Worm (Caenorhabditis elegans): ENCODE results near the gene Y32F6A.5.
A peak's percentile ranks its signal among the peaks of the same experiment; 100 is the strongest.

Y32F6A.5 gene

ce11 chrV:10457247-10457646 is 3.8 kb upstream of the Y32F6A.5 start, which contains the start of gene F22E12.1 (continued):
- no peak for TF ChIP-seq hlh-17 (GFP tag; optimal IDR thresholded peaks at IDR 0.05; ENCODE audit: borderline replicate concordance)

DNA sequence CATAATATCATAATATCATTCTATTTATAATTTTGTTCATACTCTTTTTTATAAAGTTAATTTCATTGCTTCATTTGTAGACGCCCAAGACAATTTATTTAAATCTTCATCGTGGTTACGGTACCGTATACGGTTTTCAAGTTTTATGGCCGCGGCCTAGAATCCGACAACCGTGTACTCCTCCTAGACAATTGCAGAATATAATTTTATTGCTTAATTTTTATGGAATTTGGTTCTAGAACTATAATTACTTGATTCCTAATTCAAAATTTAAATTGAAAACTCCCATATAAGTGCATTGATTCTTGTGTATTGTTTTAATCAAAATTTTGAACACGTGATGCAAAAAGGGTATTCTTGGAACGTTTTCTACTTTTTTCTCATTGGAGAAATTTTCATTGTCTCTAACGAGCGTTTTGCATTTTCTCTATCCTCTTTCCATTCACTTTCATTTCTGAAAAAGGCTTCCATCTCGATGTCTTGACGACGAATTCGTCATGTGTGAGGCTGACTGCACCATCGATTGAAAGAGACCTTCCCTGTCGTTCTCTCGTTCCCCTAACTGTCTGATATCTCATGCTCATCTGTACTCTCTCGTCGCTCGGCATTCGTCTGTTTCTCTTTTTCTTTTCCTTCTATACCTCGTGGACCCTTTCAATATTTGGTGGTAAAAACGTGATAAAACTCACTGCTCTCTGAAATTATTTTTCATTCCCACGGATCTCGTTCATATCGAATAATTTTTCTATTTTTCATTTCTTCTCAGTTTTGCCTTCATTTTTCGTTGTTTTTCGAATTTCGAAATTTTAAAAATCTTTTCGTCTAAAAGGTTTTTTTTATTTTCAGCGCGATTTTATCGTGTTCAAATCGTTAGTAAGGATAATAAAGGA is 12.0 kb downstream of the Y32F6A.5 start, which contains the start of gene pap-1:
Gene pap-1 (plus strand): TSS at position 840 of the 890 bp plus-strand sequence.
- TF ChIP-seq lir-3 (tag; optimal IDR thresholded peaks at IDR 0.05; ENCODE audit: poor library complexity) (peak; percentile 71), sox-4 (tag; optimal IDR thresholded peaks at IDR 0.05) (no peak), nhr-47 (tag; optimal IDR thresholded peaks at IDR 0.05) (peak; percentile 43), lin-13 (GFP tag; optimal IDR thresholded peaks at IDR 0.05) (no peak), mep-1 (tag; optimal IDR thresholded peaks at IDR 0.05) (peak; percentile 61), ztf-4 (tag; optimal IDR thresholded peaks at IDR 0.05) (no peak), fkh-4 (tag; optimal IDR thresholded peaks at IDR 0.05; ENCODE audit: borderline replicate concordance) (peak; percentile 45), nhr-19 (GFP tag; conservative IDR thresholded peaks at IDR 0.05) (no peak), jun-1 (tag; optimal IDR thresholded peaks at IDR 0.05) (no peak), ces-1 (GFP tag; optimal IDR thresholded peaks at IDR 0.05) (no peak), tbx-2 (tag; optimal IDR thresholded peaks at IDR 0.05) (no peak), ets-5 (GFP tag; IDR thresholded peaks at IDR 0.05) (no peak), xbp-1 (tag; optimal IDR thresholded peaks at IDR 0.05) (peak; percentile 26), ceh-63 (GFP tag; optimal IDR thresholded peaks at IDR 0.05) (no peak), skn-1 (tag; optimal IDR thresholded peaks at IDR 0.05) (no peak), efl-3 (GFP tag; optimal IDR thresholded peaks at IDR 0.05) (no peak), fos-1 (tag; optimal IDR thresholded peaks at IDR 0.05) (no peak), fkh-8 (tag; optimal IDR thresholded peaks at IDR 0.05) (no peak), nhr-85 (tag) (peak; percentile 79), elt-3 (tag; optimal IDR thresholded peaks at IDR 0.05) (no peak), pqm-1 (tag; optimal IDR thresholded peaks at IDR 0.05) (no peak), zag-1 (tag; optimal IDR thresholded peaks at IDR 0.05) (no peak), nhr-84 (tag; optimal IDR thresholded peaks at IDR 0.05) (no peak), lin-35 (GFP tag; optimal IDR thresholded peaks at IDR 0.05) (peak; percentile 16 to 68), C34B4.2 (tag; optimal IDR thresholded peaks at IDR 0.05) (no peak), lsy-2 (tag; optimal IDR thresholded peaks at IDR 0.05) (peak; percentile 6 to 32), irx-1 (tag; optimal IDR thresholded peaks at IDR 0.05) (peak; percentile 64), isw-1 (GFP tag; IDR thresholded peaks at IDR 0.05) (no peak; the same call in 1 of the 2 replicates), rnt-1 (tag; optimal IDR thresholded peaks at IDR 0.05) (peak; percentile 78), snpc-4 (tag; optimal IDR thresholded peaks at IDR 0.05) (no peak), mab-9 (GFP tag; IDR thresholded peaks at IDR 0.05) (no peak), efl-1 (optimal IDR thresholded peaks at IDR 0.05) (peak; percentile 62 to 78), efl-1 (GFP tag; optimal IDR thresholded peaks at IDR 0.05 in 1 of 2) (peak; percentile 22 to 72), dpl-1 (GFP tag; optimal IDR thresholded peaks at IDR 0.05) (peak; percentile 14 to 32 (median 19)), F16B12.6 (tag; optimal IDR thresholded peaks at IDR 0.05) (no peak), pax-3 (tag; optimal IDR thresholded peaks at IDR 0.05) (peak; percentile 26), tlp-1 (tag; optimal IDR thresholded peaks at IDR 0.05) (no peak), ztf-11 (tag; optimal IDR thresholded peaks at IDR 0.05) (no peak), blmp-1 (tag; optimal IDR thresholded peaks at IDR 0.05) (peak; percentile 52), egl-13 (tag; optimal IDR thresholded peaks at IDR 0.05) (peak; percentile 3), ceh-88 (GFP tag; IDR thresholded peaks at IDR 0.05) (no peak), mdl-1 (tag; optimal IDR thresholded peaks at IDR 0.05) (peak in 1 of 2 experiments; percentile 40), swsn-7 (tag; optimal IDR thresholded peaks at IDR 0.05) (peak; percentile 26), nhr-20 (tag; optimal IDR thresholded peaks at IDR 0.05) (no peak), nhr-71 (tag; optimal IDR thresholded peaks at IDR 0.05) (peak; percentile 55), egl-27 (tag; optimal IDR thresholded peaks at IDR 0.05) (no peak), nhr-28 (tag; optimal IDR thresholded peaks at IDR 0.05) (no peak), unc-86 (tag; optimal IDR thresholded peaks at IDR 0.05) (no peak), ceh-90 (tag; optimal IDR thresholded peaks at IDR 0.05) (peak; percentile 76)

Data from whole organism, L1 larva.